Fruit fly (Drosophila melanogaster): Measurements from ENCODE around the gene CG11626.

DNA sequence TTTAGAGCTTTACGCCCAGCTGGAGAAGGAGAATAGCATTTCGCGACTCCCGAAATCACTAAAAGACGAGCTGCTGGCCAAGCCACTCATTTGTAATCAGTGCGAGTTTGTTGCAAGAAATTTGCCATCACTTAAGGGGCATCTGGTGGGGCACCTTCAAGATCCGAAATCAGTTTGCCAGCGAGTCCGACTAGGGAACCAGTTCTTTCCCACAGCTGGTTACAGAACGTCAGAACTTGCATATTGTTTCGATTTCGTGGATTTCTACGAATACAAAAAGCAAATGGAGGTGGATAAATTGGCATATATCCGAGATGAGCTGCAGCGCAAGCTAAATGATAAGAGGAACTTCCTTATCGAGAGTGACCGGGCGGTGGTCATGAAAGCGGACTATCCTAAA is 4.4 kb upstream of the CG11626 start:
- TF ChIP-seq Lhr (GFP tag; optimal IDR thresholded peaks at IDR 0.05) = no peak
- TF ChIP-seq sqz (GFP tag; optimal IDR thresholded peaks at IDR 0.05) = no peak
- TF ChIP-seq Hr51 (GFP tag; optimal IDR thresholded peaks at IDR 0.05) = no peak
- TF ChIP-seq pnt (GFP tag; optimal IDR thresholded peaks at IDR 0.05) = no peak
- no peak for TF ChIP-seq Hmx (GFP tag; optimal IDR thresholded peaks at IDR 0.05)
- TF ChIP-seq CG17568 (GFP tag; optimal IDR thresholded peaks at IDR 0.05) = no peak
- no peak for TF ChIP-seq CG17912 (GFP tag; optimal IDR thresholded peaks at IDR 0.05)
- TF ChIP-seq cg (GFP tag; optimal IDR thresholded peaks at IDR 0.05) = no peak
